ENCODE assay signal across 3 fruit fly cellular contexts in genomic region chrX:17162446-17163013, dm6.
TF ChIP-seq lines count a peak whose summit lies in the region.

No protein-coding gene starts in this region.

- no peak for TF ChIP-seq CTCF in whole organism, embryonic (GFP tag; optimal IDR thresholded peaks at IDR 0.05; lab: Kevin White, UChicago)

TF ChIP-seq in whole organism, embryonic, 481 proteins besides CTCF, POLR2A, EP300 and RAD21:
- peak in 1 of 2 experiments; percentile 20 for TF ChIP-seq Hr78 (GFP tag; optimal IDR thresholded peaks at IDR 0.05; lab: Kevin White, UChicago)
- peak; percentile 82 for TF ChIP-seq pros (GFP tag; optimal IDR thresholded peaks at IDR 0.05; lab: Kevin White, UChicago)
- TF ChIP-seq tll (GFP tag; optimal IDR thresholded peaks at IDR 0.05; lab: Kevin White, UChicago) = peak in 1 of 2 experiments; percentile 17
- TF ChIP-seq usp (GFP tag; optimal IDR thresholded peaks at IDR 0.05; lab: Kevin White, UChicago) = no peak
- peak; percentile 62 for TF ChIP-seq CG7745 (tag; optimal IDR thresholded peaks at IDR 0.05; lab: Kevin White, UChicago)
- peak; percentile 67 for TF ChIP-seq kni (GFP tag; optimal IDR thresholded peaks at IDR 0.05; lab: Kevin White, UChicago)
- no peak for TF ChIP-seq CG17385 (GFP tag; optimal IDR thresholded peaks at IDR 0.05; lab: Kevin White, UChicago)
- peak in 1 of 2 experiments; percentile 51 for TF ChIP-seq insv (GFP tag; optimal IDR thresholded peaks at IDR 0.05; lab: Kevin White, UChicago)

TF ChIP-seq in whole organism, prepupa, 60 proteins besides CTCF, POLR2A, EP300 and RAD21:
- TF ChIP-seq svp (GFP tag; lab: Kevin White, UChicago) (peak; percentile 61), topi (GFP tag; optimal IDR thresholded peaks at IDR 0.05; lab: Kevin White, UChicago) (no peak)

TF ChIP-seq in whole organism, wandering third instar larva, 38 proteins besides CTCF, POLR2A, EP300 and RAD21:
- TF ChIP-seq h (GFP tag; optimal IDR thresholded peaks at IDR 0.05; lab: Kevin White, UChicago) = no peak
- no peak for TF ChIP-seq Mio (GFP tag; optimal IDR thresholded peaks at IDR 0.05; lab: Kevin White, UChicago)
- no peak for TF ChIP-seq usp (GFP tag; optimal IDR thresholded peaks at IDR 0.05; lab: Kevin White, UChicago)
- no peak for TF ChIP-seq br (GFP tag; optimal IDR thresholded peaks at IDR 0.05; lab: Kevin White, UChicago)
- TF ChIP-seq dmrt93B (GFP tag; optimal IDR thresholded peaks at IDR 0.05; lab: Kevin White, UChicago) = no peak
- no peak for TF ChIP-seq Rel (GFP tag; optimal IDR thresholded peaks at IDR 0.05; lab: Kevin White, UChicago)
- TF ChIP-seq Rel (tag; optimal IDR thresholded peaks at IDR 0.05; lab: Kevin White, UChicago) = peak; percentile 35
- TF ChIP-seq CG9705 (GFP tag; optimal IDR thresholded peaks at IDR 0.05; lab: Kevin White, UChicago) = no peak
